Worm (Caenorhabditis elegans) whole organism, L1 larva: Measurements from ENCODE around the gene eif-3.L.

Experiments
- ceh-8 ChIP-seq: fragments of 200-800 bp; sonication (Bioruptor generic); optimal IDR thresholded peaks from 2 replicates; lab custom pipeline; 2018; ENCODE audit warnings: mild to moderate bottlenecking, missing genetic modification characterization, moderate library complexity, missing compliant biosample characterization
- elt-2 ChIP-seq: sonication (generic microtip); optimal IDR thresholded peaks from 2 replicates; lab custom pipeline; 2016; ENCODE audit warnings: missing genetic modification characterization, mild to moderate bottlenecking, inconsistent platforms, missing compliant biosample characterization, missing genetic modification reagents
- fkh-10 ChIP-seq: sonication (generic microtip); optimal IDR thresholded peaks from 2 replicates; lab custom pipeline; 2017; ENCODE audit warnings: missing biosample characterization, missing genetic modification reagents, missing genetic modification characterization
- nhr-12 ChIP-seq: sonication (generic microtip); optimal IDR thresholded peaks from 2 replicates; lab custom pipeline; 2017; ENCODE audit warnings: missing biosample characterization, missing genetic modification characterization
- nhr-237 ChIP-seq: fragments of 150-350 bp; optimal IDR thresholded peaks from 2 replicates; lab custom pipeline; 2014; ENCODE audit warnings: missing biosample characterization, missing genetic modification characterization
- nhr-84 ChIP-seq: sonication (generic microtip); optimal IDR thresholded peaks from 2 replicates; lab custom pipeline; 2017; ENCODE audit warnings: missing biosample characterization, missing genetic modification characterization
- nhr-90 ChIP-seq: sonication (generic microtip); optimal IDR thresholded peaks from 2 replicates; lab custom pipeline; 2016; ENCODE audit warnings: mild to moderate bottlenecking, missing genetic modification characterization, missing compliant biosample characterization; ENCODE audit not compliant: poor library complexity
- unc-62 ChIP-seq: fragments of 150-350 bp; optimal IDR thresholded peaks from 2 replicates; lab custom pipeline; 2014; ENCODE audit warnings: missing biosample characterization, missing genetic modification reagents, missing genetic modification characterization
- zag-1 ChIP-seq: fragments of 150-350 bp; optimal IDR thresholded peaks from 2 replicates; lab custom pipeline; 2014; ENCODE audit warnings: missing biosample characterization, missing genetic modification characterization
- ztf-11 ChIP-seq, 2 experiments: sonication (generic microtip); optimal IDR thresholded peaks; 2 replicates each; lab custom pipeline; 2016 to 2017; ENCODE audit warnings: missing genetic modification characterization in 2 of 2, missing biosample characterization in 1 of 2, missing compliant biosample characterization in 1 of 2

- TF ChIP-seq nhr-90 (tag; lab: Kevin White, UChicago) (peak; percentile 63), unc-62 (GFP tag; lab: Kevin White, UChicago) (no peak), nhr-237 (no peak), elt-2 (tag; lab: Kevin White, UChicago) (peak; percentile 57), nhr-12 (tag; lab: Kevin White, UChicago) (no peak), fkh-10 (GFP tag; lab: Kevin White, UChicago) (no peak), ceh-8 (no peak), zag-1 (tag; lab: Kevin White, UChicago) (no peak), ztf-11 (tag; optimal IDR thresholded peaks at IDR 0.05; lab: Kevin White, UChicago) (no peak), nhr-84 (no peak)
Observed at ce11 chrII:5572082-5572746, 50.1 kb downstream of the eif-3.L start.
